Worm (Caenorhabditis elegans) whole organism, L2 larva: ENCODE results near the gene T04F8.2.

Experiments used
- C34F6.9 ChIP-seq: fragments of 150-350 bp; optimal IDR thresholded peaks from 2 replicates; lab custom pipeline; 2014; ENCODE audit warnings: missing biosample characterization, missing genetic modification characterization
- F13H6.1 ChIP-seq: sonication (generic microtip); optimal IDR thresholded peaks from 2 replicates; lab custom pipeline; 2016; ENCODE audit warnings: missing genetic modification characterization, missing compliant biosample characterization
- R02D3.7 ChIP-seq: fragments of 150-350 bp; optimal IDR thresholded peaks from 2 replicates; lab custom pipeline; 2014; ENCODE audit warnings: missing biosample characterization, missing genetic modification characterization
- alr-1 ChIP-seq: fragments of 150-350 bp; optimal IDR thresholded peaks from 2 replicates; lab custom pipeline; 2014; ENCODE audit warnings: missing biosample characterization, missing genetic modification characterization
- blmp-1 ChIP-seq: sonication (generic microtip); optimal IDR thresholded peaks from 2 replicates; lab custom pipeline; 2017; ENCODE audit warnings: missing genetic modification characterization, mild to moderate bottlenecking, missing compliant biosample characterization, antibody characterized with exemption, moderate library complexity; ENCODE audit not compliant: insufficient read depth
- ceh-16 ChIP-seq: fragments of 150-350 bp; optimal IDR thresholded peaks from 2 replicates; lab custom pipeline; 2014; ENCODE audit warnings: missing biosample characterization, missing genetic modification characterization
- ceh-82 ChIP-seq: fragments of 150-350 bp; optimal IDR thresholded peaks from 2 replicates; lab custom pipeline; 2014; ENCODE audit warnings: missing biosample characterization, missing genetic modification characterization
- crh-2 ChIP-seq: sonication (generic microtip); optimal IDR thresholded peaks from 2 replicates; lab custom pipeline; 2017; ENCODE audit warnings: missing biosample characterization, missing genetic modification characterization
- dmd-4 ChIP-seq: sonication (generic microtip); optimal IDR thresholded peaks from 2 replicates; lab custom pipeline; 2017; ENCODE audit warnings: missing biosample characterization, missing genetic modification characterization
- egl-27 ChIP-seq: sonication (generic microtip); optimal IDR thresholded peaks from 3 replicates; lab custom pipeline; 2017; ENCODE audit warnings: missing biosample characterization, missing genetic modification reagents, missing genetic modification characterization
- elt-1 ChIP-seq: fragments of 150-350 bp; optimal IDR thresholded peaks from 2 replicates; lab custom pipeline; 2014; ENCODE audit warnings: missing biosample characterization, missing genetic modification characterization
- elt-3 ChIP-seq: sonication (generic microtip); optimal IDR thresholded peaks from 2 replicates; lab custom pipeline; 2017; ENCODE audit warnings: missing biosample characterization, missing genetic modification characterization
- fos-1 ChIP-seq: fragments of 150-350 bp; optimal IDR thresholded peaks from 2 replicates; lab custom pipeline; 2014; ENCODE audit warnings: missing biosample characterization, missing genetic modification characterization
- gmeb-1 ChIP-seq: fragments of 150-350 bp; optimal IDR thresholded peaks from 2 replicates; lab custom pipeline; 2014; ENCODE audit warnings: missing biosample characterization, missing genetic modification characterization
- lin-11 ChIP-seq: fragments of 150-350 bp; sonication (generic microtip); optimal IDR thresholded peaks from 2 replicates; lab custom pipeline; 2014; ENCODE audit warnings: missing biosample characterization, missing genetic modification characterization, inconsistent platforms, mixed read lengths
- lin-39 ChIP-seq: fragments of 150-350 bp; optimal IDR thresholded peaks from 2 replicates; lab custom pipeline; 2014; ENCODE audit warnings: missing biosample characterization, missing genetic modification reagents, missing genetic modification characterization
- lsy-2 ChIP-seq, 2 experiments: fragments of 150-350 bp in 1 of 2; sonication (generic microtip) in 1 of 2; optimal IDR thresholded peaks; 2 replicates each; lab custom pipeline; 2014 to 2017; ENCODE audit warnings: missing biosample characterization in 2 of 2, missing genetic modification characterization in 2 of 2
- mab-5 ChIP-seq: fragments of 150-350 bp; optimal IDR thresholded peaks from 2 replicates; lab custom pipeline; 2014; ENCODE audit warnings: missing biosample characterization, missing genetic modification characterization
- mbf-1 ChIP-seq: sonication (generic microtip); optimal IDR thresholded peaks from 2 replicates; lab custom pipeline; 2017; ENCODE audit warnings: missing biosample characterization, missing genetic modification characterization
- nhr-11 ChIP-seq: fragments of 150-350 bp; optimal IDR thresholded peaks from 2 replicates; lab custom pipeline; 2014; ENCODE audit warnings: missing biosample characterization, missing genetic modification characterization
- nhr-129 ChIP-seq: fragments of 150-350 bp; optimal IDR thresholded peaks from 2 replicates; lab custom pipeline; 2014; ENCODE audit warnings: missing biosample characterization, missing genetic modification characterization
- nhr-21 ChIP-seq: fragments of 150-350 bp; optimal IDR thresholded peaks from 2 replicates; lab custom pipeline; 2014; ENCODE audit warnings: missing biosample characterization, missing genetic modification characterization
- nhr-25 ChIP-seq: fragments of 150-350 bp; sonication (generic microtip); optimal IDR thresholded peaks from 3 replicates; lab custom pipeline; 2014; ENCODE audit warnings: missing biosample characterization, missing genetic modification characterization
- nhr-6 ChIP-seq: fragments of 150-350 bp; optimal IDR thresholded peaks from 2 replicates; lab custom pipeline; 2014; ENCODE audit warnings: missing biosample characterization, missing genetic modification characterization
- peb-1 ChIP-seq: fragments of 150-350 bp; optimal IDR thresholded peaks from 2 replicates; lab custom pipeline; 2014; ENCODE audit warnings: missing biosample characterization, missing genetic modification characterization
- sem-4 ChIP-seq: fragments of 150-350 bp; optimal IDR thresholded peaks from 2 replicates; lab custom pipeline; 2014; ENCODE audit warnings: missing biosample characterization, missing genetic modification reagents, missing genetic modification characterization
- skn-1 ChIP-seq: sonication (generic microtip); optimal IDR thresholded peaks from 2 replicates; lab custom pipeline; 2017; ENCODE audit warnings: missing biosample characterization, missing genetic modification characterization
- sma-9 ChIP-seq, 2 experiments: fragments of 150-350 bp in 1 of 2; sonication (generic microtip) in 1 of 2; optimal IDR thresholded peaks; 2 replicates each; lab custom pipeline; 2014 to 2016; ENCODE audit warnings: missing genetic modification characterization in 2 of 2, mild to moderate bottlenecking in 1 of 2, missing biosample characterization in 1 of 2, missing compliant biosample characterization in 1 of 2, missing genetic modification reagents in 1 of 2, moderate library complexity in 1 of 2
- snpc-4 ChIP-seq: fragments of 150-350 bp; optimal IDR thresholded peaks from 2 replicates; lab custom pipeline; 2014; ENCODE audit warnings: missing biosample characterization, missing genetic modification characterization
- unc-55 ChIP-seq: fragments of 150-350 bp; sonication (generic microtip); optimal IDR thresholded peaks from 3 replicates; lab custom pipeline; 2014; ENCODE audit warnings: missing biosample characterization, missing genetic modification reagents, missing genetic modification characterization
- zag-1 ChIP-seq: fragments of 150-350 bp; optimal IDR thresholded peaks from 2 replicates; lab custom pipeline; 2014; ENCODE audit warnings: missing biosample characterization, missing genetic modification characterization
- ztf-11 ChIP-seq: sonication (generic microtip); optimal IDR thresholded peaks from 2 replicates; lab custom pipeline; 2017; ENCODE audit warnings: missing biosample characterization, missing genetic modification characterization
- ztf-4 ChIP-seq: fragments of 150-350 bp; optimal IDR thresholded peaks from 2 replicates; lab custom pipeline; 2014; ENCODE audit warnings: missing biosample characterization, missing genetic modification characterization

T04F8.2 gene

ce11 chrX:11675573-11675972 is 19.2 kb upstream of the T04F8.2 start:
- TF ChIP-seq nhr-11 (tag; lab: Kevin White, UChicago) (no peak), nhr-129 (tag; lab: Kevin White, UChicago) (no peak), sem-4 (tag; lab: Kevin White, UChicago) (no peak), skn-1 (no peak), lsy-2 (tag; optimal IDR thresholded peaks at IDR 0.05; lab: Kevin White, UChicago) (no peak), crh-2 (no peak), sma-9 (GFP tag; optimal IDR thresholded peaks at IDR 0.05; lab: Kevin White, UChicago) (no peak), sma-9 (tag; optimal IDR thresholded peaks at IDR 0.05; lab: Kevin White, UChicago) (no peak), F13H6.1 (no peak), R02D3.7 (no peak), mab-5 (tag; lab: Kevin White, UChicago) (no peak), nhr-25 (tag; lab: Kevin White, UChicago) (no peak), ceh-82 (no peak), dmd-4 (tag; lab: Kevin White, UChicago) (no peak)

DNA sequence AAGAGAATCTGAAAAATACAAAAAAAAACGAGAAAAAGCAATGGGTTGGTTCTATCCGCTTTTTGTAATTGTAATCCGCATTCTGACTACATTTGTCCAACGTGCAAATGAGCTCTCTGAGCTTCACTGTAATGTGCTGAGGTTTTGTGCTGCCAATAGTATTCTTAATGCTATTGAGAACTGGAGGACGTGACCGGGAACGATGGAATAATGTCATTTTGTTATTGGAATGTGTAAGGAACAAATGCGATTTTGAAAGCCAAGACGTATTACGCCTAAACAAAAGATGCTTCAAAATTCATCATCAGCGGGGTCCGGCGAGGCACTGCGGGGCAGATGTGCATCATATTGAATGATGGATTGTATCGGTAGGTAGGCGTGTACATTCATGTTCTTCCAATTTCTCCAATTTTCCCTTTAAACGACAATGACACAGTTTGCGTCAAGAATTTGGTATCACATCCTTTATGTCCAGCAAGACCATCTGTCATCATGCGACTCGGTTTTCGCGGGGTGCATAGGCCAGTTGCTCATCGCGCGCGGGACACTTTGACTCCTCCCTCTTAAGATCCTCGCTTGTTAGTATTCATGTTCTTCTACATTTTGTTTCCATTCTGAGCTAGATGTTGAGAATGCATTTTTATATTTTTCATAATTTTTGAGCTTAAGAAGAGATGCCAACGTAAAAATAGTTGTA is 16.8 kb upstream of the T04F8.2 start:
- TF ChIP-seq mab-5 (tag; lab: Kevin White, UChicago) (peak; percentile 7), skn-1 (no peak)

ce11 chrX:11666545-11667177 is 10.3 kb upstream of the T04F8.2 start, which contains the start of gene noca-2:
noca-2 (plus strand) TSS chrX:11667127.
- TF ChIP-seq zag-1 (tag; lab: Kevin White, UChicago) (peak; percentile 55), ceh-16 (tag; lab: Kevin White, UChicago) (no peak), lin-39 (tag; lab: Kevin White, UChicago) (no peak), nhr-129 (tag; lab: Kevin White, UChicago) (peak; percentile 6), gmeb-1 (tag; lab: Kevin White, UChicago) (no peak), crh-2 (peak; percentile 8), sem-4 (tag; lab: Kevin White, UChicago) (peak; percentile 3), nhr-21 (no peak), lin-11 (tag; lab: Kevin White, UChicago) (no peak), alr-1 (tag; lab: Kevin White, UChicago) (no peak), peb-1 (tag; lab: Kevin White, UChicago) (no peak), dmd-4 (tag; lab: Kevin White, UChicago) (no peak), F13H6.1 (peak; percentile 47), mbf-1 (tag; lab: Kevin White, UChicago) (no peak), C34F6.9 (peak; percentile 75), mab-5 (tag; lab: Kevin White, UChicago) (peak; percentile 76), ztf-11 (tag; lab: Kevin White, UChicago) (no peak), lsy-2 (tag; optimal IDR thresholded peaks at IDR 0.05; lab: Kevin White, UChicago) (peak in 1 of 2 experiments; percentile 44), nhr-6 (no peak), snpc-4 (no peak), sma-9 (GFP tag; optimal IDR thresholded peaks at IDR 0.05; lab: Kevin White, UChicago) (peak; percentile 67), sma-9 (tag; optimal IDR thresholded peaks at IDR 0.05; lab: Kevin White, UChicago) (no peak), egl-27 (tag; lab: Kevin White, UChicago) (peak; percentile 36), fos-1 (tag; lab: Kevin White, UChicago) (peak; percentile 15), ztf-4 (tag; lab: Kevin White, UChicago) (no peak), unc-55 (GFP tag; lab: Kevin White, UChicago) (peak; percentile 81), elt-3 (tag; lab: Kevin White, UChicago) (no peak), elt-1 (tag; lab: Kevin White, UChicago) (no peak), R02D3.7 (no peak)

DNA sequence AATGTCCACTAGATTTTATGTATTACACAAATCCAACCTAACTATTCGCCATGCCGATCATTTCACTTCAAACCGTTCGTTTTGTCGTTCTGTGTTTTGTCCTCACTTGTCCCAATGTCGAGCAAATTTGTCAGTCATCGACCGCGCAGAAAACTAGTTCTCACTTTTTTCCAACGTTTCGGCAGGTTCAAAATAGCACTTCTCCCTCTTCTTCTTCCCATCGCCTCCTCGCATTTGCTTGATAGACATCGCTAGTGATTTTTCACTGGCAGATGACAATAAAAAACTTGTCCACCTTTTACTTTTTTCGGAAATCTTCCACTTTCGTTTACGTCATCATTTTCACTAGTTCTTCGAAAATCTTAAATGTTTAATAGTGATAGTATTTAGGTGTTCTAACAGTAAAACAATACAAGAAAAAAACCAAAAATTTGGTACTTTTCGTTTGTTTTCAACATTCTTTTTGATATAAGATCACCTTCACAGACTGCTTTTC is 9.2 kb upstream of the T04F8.2 start:
- no peak for TF ChIP-seq unc-55 (GFP tag; lab: Kevin White, UChicago)
- TF ChIP-seq blmp-1 (tag; lab: Kevin White, UChicago), result peak; percentile 95
- peak; percentile 40 for TF ChIP-seq sem-4 (tag; lab: Kevin White, UChicago)
- no peak for TF ChIP-seq C34F6.9
- TF ChIP-seq alr-1 (tag; lab: Kevin White, UChicago), result no peak
- peak; percentile 14 for TF ChIP-seq nhr-25 (tag; lab: Kevin White, UChicago)
